Worm (Caenorhabditis elegans): ENCODE results near the gene pqn-62.

Gene pqn-62

DNA sequence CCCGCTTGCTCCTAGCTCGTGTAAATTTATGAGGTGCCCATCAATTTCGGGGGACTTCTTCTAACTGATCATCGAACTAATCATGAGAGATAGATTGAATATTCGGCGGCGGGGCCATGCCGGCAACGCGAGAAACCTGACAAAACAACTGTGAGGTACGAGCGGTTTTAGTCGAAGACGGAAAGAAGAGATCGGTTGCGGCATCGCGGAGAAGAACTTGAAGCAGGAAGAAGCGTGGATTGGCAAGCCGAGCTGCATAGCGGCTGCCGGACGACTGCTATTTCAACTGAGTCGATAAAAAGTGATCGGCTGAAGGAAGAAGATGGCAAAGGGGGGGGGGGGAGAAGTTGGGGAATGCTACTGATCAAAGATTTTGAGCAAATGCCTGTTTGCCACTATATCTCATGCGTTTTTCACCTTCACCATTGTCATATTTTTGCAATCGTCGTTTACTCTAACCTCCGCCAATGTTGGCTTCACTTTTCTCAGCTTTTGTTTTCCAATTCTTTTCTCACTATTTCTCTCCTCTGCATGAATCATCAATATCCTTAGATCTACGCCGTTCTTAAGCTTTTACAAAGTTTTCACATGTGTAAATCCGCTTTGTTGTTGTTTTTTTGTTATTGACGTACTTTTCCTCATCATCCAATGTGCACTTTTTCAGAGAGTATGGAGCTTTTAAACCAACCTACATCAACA lies at the start of gene pqn-62:
Gene pqn-62 (plus strand): TSS at position 649 of the 699 bp plus-strand sequence.
- TF ChIP-seq hlh-11 (tag; optimal IDR thresholded peaks at IDR 0.05) (peak; percentile 47), lsy-2 (tag; optimal IDR thresholded peaks at IDR 0.05) (no peak), tra-1 (GFP tag; IDR thresholded peaks at IDR 0.05) (0 out of 2 replicates have a peak, but pooled peaks have one; percentile 6), aha-1 (tag) (peak; percentile 74), T26A8.4 (GFP tag; IDR thresholded peaks at IDR 0.05) (no peak)

DNA sequence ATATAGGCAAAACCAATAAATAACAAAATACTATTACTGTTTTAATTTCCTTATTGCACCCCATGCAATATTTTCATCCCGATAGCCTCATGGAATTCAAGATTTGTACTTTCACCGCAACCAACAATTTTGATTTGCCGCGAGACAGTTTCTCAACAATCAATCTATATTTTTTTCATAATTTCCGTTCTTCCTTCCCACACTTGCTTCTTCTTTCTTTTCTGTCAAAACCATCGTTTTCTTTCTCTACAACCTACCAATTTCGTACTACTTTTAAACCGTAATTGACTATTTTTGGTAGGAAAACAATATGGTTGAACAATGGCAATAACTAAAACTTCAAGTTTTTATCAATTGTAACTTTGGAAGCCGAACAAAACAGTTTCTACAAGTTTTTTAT lies 48.0 kb upstream of the pqn-62 start, which contains the start of gene C31H2.14:
Gene C31H2.14 (plus strand): TSS at position 301 of the 400 bp plus-strand sequence.
- TF ChIP-seq dmd-6 (GFP tag; IDR thresholded peaks at IDR 0.05), result no peak
- TF ChIP-seq zip-2 (tag; optimal IDR thresholded peaks at IDR 0.05), result no peak
- TF ChIP-seq mxl-3 (GFP tag; optimal IDR thresholded peaks at IDR 0.05), result no peak
- no peak for TF ChIP-seq lin-13 (GFP tag; optimal IDR thresholded peaks at IDR 0.05)
- TF ChIP-seq php-3 (GFP tag; IDR thresholded peaks at IDR 0.05), result no peak
- no peak for TF ChIP-seq pqm-1 (tag; optimal IDR thresholded peaks at IDR 0.05)
- TF ChIP-seq lin-15B (tag; optimal IDR thresholded peaks at IDR 0.05), result no peak
- TF ChIP-seq nhr-48 (tag; optimal IDR thresholded peaks at IDR 0.05), result no peak
- no peak for TF ChIP-seq Y5F2A.4 (GFP tag; optimal IDR thresholded peaks at IDR 0.05)

DNA sequence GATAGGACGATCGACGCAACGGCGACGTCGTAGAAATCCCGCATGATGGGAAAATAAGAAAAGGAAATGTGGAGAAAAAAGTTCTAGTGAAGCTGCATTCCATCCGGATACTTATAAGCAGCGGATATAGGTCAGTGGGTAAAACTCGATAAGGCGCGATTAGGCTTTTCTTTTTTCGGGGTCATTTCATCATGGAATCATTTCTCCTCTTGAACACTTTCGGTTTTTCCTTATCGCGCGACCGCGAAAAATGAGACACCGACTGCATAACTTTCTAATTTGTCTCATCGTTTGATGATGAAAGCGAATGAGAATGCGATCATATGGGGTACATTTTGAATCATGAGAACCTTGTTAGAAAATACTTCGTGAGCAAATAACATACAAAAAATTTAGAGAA lies 45.5 kb upstream of the pqn-62 start, which contains the start of gene dpy-8:
Gene dpy-8 (minus strand): TSS at position 88 of the 400 bp plus-strand sequence.
- no peak for TF ChIP-seq spr-1 (tag; optimal IDR thresholded peaks at IDR 0.05)
- peak; percentile 21 for TF ChIP-seq hlh-30 (tag; optimal IDR thresholded peaks at IDR 0.05; ENCODE audit: insufficient read depth)
- no peak for TF ChIP-seq pqm-1 (tag; optimal IDR thresholded peaks at IDR 0.05)
- TF ChIP-seq nhr-28 (tag; optimal IDR thresholded peaks at IDR 0.05), result peak; percentile 39

DNA sequence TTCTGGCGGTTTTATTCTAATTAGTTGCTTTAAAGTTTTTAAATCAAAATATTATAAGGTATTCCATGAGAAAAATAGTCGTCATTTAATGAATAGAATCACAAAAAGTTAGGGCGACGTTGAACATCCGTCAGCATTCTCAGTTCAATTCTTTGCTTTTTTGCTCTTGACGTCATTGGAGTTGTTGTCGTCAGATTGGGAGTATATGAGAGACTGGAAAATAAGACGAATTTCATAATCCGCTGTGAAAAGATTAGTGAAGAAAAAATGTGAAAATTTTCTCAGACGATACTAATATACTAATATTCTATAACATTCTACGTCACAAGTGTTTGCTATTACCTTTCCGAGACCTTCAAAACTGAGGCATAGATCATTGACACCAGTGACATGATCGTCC lies 44.5 kb upstream of the pqn-62 start:
- TF ChIP-seq mdt-29 (GFP tag; IDR thresholded peaks at IDR 0.05) (no peak), Y48G9A.11 (GFP tag; IDR thresholded peaks at IDR 0.05) (no peak), nhr-102 (tag; optimal IDR thresholded peaks at IDR 0.05) (no peak), vab-7 (GFP tag; IDR thresholded peaks at IDR 0.05) (no peak)

DNA sequence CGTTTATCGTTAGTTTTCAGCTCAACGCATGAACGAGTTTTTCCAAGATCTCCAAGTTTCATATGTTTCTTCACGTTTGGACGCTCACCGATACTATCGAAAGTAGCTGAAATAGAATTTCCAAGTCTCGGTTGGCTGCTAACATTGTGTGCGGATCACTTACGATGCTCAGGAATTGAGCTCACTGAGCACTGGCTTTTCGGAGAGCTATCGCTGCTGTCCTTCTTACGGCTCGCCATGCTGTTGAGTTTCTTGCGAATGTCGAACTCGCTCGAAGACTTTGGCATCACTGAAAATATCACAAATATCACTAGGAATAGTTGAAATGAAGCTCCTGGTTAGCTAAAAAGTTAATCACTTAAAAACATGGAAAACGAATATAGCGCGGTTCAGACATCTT lies 44.0 kb upstream of the pqn-62 start:
- TF ChIP-seq unc-62 (GFP tag; optimal IDR thresholded peaks at IDR 0.05 in 1 of 2) (peak in 1 of 2 experiments; percentile 98), unc-62 (tag; optimal IDR thresholded peaks at IDR 0.05) (no peak), dve-1 (tag; optimal IDR thresholded peaks at IDR 0.05; ENCODE audit: insufficient read depth) (no peak), attf-4 (tag; optimal IDR thresholded peaks at IDR 0.05) (no peak), mdt-29 (GFP tag; IDR thresholded peaks at IDR 0.05) (no peak), F44E2.7 (GFP tag; IDR thresholded peaks at IDR 0.05) (no peak)

DNA sequence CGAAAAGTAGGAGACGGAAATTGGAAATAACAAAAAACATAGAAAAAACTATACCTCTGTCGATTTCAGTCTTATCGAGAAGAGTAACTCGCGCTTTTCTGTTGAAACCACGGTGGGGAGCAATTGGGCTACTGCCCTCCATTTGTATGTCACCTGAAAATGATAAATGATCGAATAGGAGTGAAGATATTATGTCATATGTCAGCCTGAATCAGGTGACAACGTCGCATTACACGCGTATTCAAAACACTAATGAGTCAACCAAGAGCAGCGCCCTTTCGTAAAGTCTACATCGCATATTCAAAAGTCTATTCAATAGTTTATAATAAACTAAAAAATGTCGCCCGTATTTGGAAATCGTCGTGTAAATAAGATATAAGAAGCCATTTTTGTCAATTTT lies 43.0 kb upstream of the pqn-62 start:
- TF ChIP-seq nhr-111 (GFP tag; optimal IDR thresholded peaks at IDR 0.05), result no peak
- no peak for TF ChIP-seq daf-16 (GFP tag; optimal IDR thresholded peaks at IDR 0.05)
- no peak for TF ChIP-seq daf-16 (tag; optimal IDR thresholded peaks at IDR 0.05)
- TF ChIP-seq zfp-3 (GFP tag; conservative IDR thresholded peaks at IDR 0.05), result no peak
- TF ChIP-seq skn-1 (tag; optimal IDR thresholded peaks at IDR 0.05), result no peak
- TF ChIP-seq hif-1 (tag; optimal IDR thresholded peaks at IDR 0.05), result no peak
- no peak for TF ChIP-seq nhr-48 (tag; optimal IDR thresholded peaks at IDR 0.05)
- TF ChIP-seq ceh-20 (GFP tag; IDR thresholded peaks at IDR 0.05), result no peak
- TF ChIP-seq Y48G9A.11 (GFP tag; IDR thresholded peaks at IDR 0.05), result no peak
- no peak for TF ChIP-seq lsy-2 (tag; optimal IDR thresholded peaks at IDR 0.05)
- TF ChIP-seq T20F7.1 (GFP tag; optimal IDR thresholded peaks at IDR 0.05), result no peak
- no peak for TF ChIP-seq snpc-1.2 (GFP tag; IDR thresholded peaks at IDR 0.05)
- TF ChIP-seq fos-1 (tag; optimal IDR thresholded peaks at IDR 0.05), result no peak
- no peak for TF ChIP-seq nhr-237 (tag; optimal IDR thresholded peaks at IDR 0.05)
- TF ChIP-seq ctbp-1 (GFP tag; IDR thresholded peaks at IDR 0.05), result no peak
- TF ChIP-seq nhr-11 (tag; optimal IDR thresholded peaks at IDR 0.05), result no peak
- TF ChIP-seq egl-43 (GFP tag; IDR thresholded peaks at IDR 0.05), result no peak
- TF ChIP-seq ceh-82 (tag; optimal IDR thresholded peaks at IDR 0.05), result no peak
